Fruit fly (Drosophila melanogaster): ENCODE results near the gene CG42717.

CG42717 gene

DNA sequence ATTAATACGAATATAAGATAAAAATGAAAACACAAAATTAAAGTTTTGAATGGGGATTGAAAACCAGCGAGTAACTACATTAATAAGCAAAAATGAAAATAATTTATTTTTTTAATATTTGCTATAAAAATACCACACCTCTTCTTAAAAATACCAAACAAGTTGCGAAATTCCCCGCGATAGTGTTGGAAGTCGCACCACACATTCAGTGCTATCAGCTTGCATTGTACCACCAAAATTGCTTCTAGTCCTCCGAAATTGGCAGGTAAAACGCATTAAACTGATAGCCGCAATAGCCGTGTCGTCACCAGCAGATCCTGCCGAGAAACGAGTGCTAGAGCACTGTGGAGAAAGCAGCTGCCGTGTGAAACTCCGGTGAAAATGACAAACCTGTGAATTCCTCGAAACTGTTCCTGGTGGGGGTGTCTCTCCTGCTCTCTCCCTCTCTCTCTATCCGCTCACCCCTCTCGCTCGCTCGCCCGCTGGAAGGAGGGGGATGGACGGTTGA, 44.9 kb downstream of the CG42717 start, which contains the start of gene Hip14 (continued):
- no peak for TF ChIP-seq CG32772 (GFP tag; IDR thresholded peaks at IDR 0.05)
- no peak for TF ChIP-seq CG4360 (GFP tag; IDR thresholded peaks at IDR 0.05)
- TF ChIP-seq CG6683 (GFP tag; optimal IDR thresholded peaks at IDR 0.05) = no peak
- no peak for TF ChIP-seq hb (GFP tag; IDR thresholded peaks at IDR 0.05; ENCODE audit: partially characterized antibody)
- TF ChIP-seq Optix (GFP tag; IDR thresholded peaks at IDR 0.05) = no peak
- no peak for TF ChIP-seq gem (tag; optimal IDR thresholded peaks at IDR 0.05)
- TF ChIP-seq Hmr (GFP tag; optimal IDR thresholded peaks at IDR 0.05) = no peak
- TF ChIP-seq h (optimal IDR thresholded peaks at IDR 0.05) = no peak
- TF ChIP-seq Hey (tag; optimal IDR thresholded peaks at IDR 0.05) = no peak
- TF ChIP-seq sc (optimal IDR thresholded peaks at IDR 0.05) = no peak
- no peak for TF ChIP-seq sc (GFP tag; optimal IDR thresholded peaks at IDR 0.05)
- peak; percentile 28 for TF ChIP-seq CG17829 (tag; optimal IDR thresholded peaks at IDR 0.05)
- TF ChIP-seq so (GFP tag; IDR thresholded peaks at IDR 0.05) = no peak
- TF ChIP-seq Fer1 (GFP tag; optimal IDR thresholded peaks at IDR 0.05) = peak; percentile 46
- no peak for TF ChIP-seq CG31224 (GFP tag; IDR thresholded peaks at IDR 0.05)
- no peak for TF ChIP-seq amos (GFP tag; IDR thresholded peaks at IDR 0.05; ENCODE audit: partially characterized antibody)
- no peak for TF ChIP-seq Sox102F (GFP tag; optimal IDR thresholded peaks at IDR 0.05)
- TF ChIP-seq Trl (optimal IDR thresholded peaks at IDR 0.05) = peak in 1 of 2 experiments; percentile 51
- peak; percentile 29 for TF ChIP-seq Trl (GFP tag; optimal IDR thresholded peaks at IDR 0.05)
- peak; percentile 33 for TF ChIP-seq CG9727 (GFP tag; optimal IDR thresholded peaks at IDR 0.05)
- no peak for TF ChIP-seq Dip2 (GFP tag; IDR thresholded peaks at IDR 0.05)
- peak; percentile 98 for TF ChIP-seq MESR4 (GFP tag; optimal IDR thresholded peaks at IDR 0.05)
- TF ChIP-seq CG13894 (tag; optimal IDR thresholded peaks at IDR 0.05) = no peak
- TF ChIP-seq kah (GFP tag; optimal IDR thresholded peaks at IDR 0.05) = no peak
- TF ChIP-seq CG17186 (GFP tag; optimal IDR thresholded peaks at IDR 0.05) = no peak
- TF ChIP-seq Asciz (GFP tag; optimal IDR thresholded peaks at IDR 0.05) = no peak
- no peak for TF ChIP-seq pho (GFP tag; optimal IDR thresholded peaks at IDR 0.05)
- TF ChIP-seq Doc3 (GFP tag; IDR thresholded peaks at IDR 0.05; ENCODE audit: partially characterized antibody) = peak; percentile 41; the same call in 1 of the 3 replicates
- no peak for TF ChIP-seq abd-A (tag; optimal IDR thresholded peaks at IDR 0.05)
- no peak for TF ChIP-seq CG3726 (GFP tag; IDR thresholded peaks at IDR 0.05)
- peak; percentile 44 for TF ChIP-seq CG18599 (GFP tag; optimal IDR thresholded peaks at IDR 0.05)
- 0 out of 3 replicates have a peak, but pooled peaks have one; percentile 39 for TF ChIP-seq row (GFP tag; IDR thresholded peaks at IDR 0.05)
- no peak for TF ChIP-seq CG13624 (GFP tag; optimal IDR thresholded peaks at IDR 0.05)
- TF ChIP-seq dan (GFP tag; IDR thresholded peaks at IDR 0.05) = no peak
- TF ChIP-seq Vsx1 (GFP tag; optimal IDR thresholded peaks at IDR 0.05) = no peak
- TF ChIP-seq hbn (GFP tag; IDR thresholded peaks at IDR 0.05; ENCODE audit: partially characterized antibody) = no peak
- no peak for TF ChIP-seq NC2α (GFP tag; optimal IDR thresholded peaks at IDR 0.05)
- peak; percentile 39 for TF ChIP-seq Dp (GFP tag; optimal IDR thresholded peaks at IDR 0.05)
- no peak for TF ChIP-seq B-H2 (GFP tag; optimal IDR thresholded peaks at IDR 0.05)
- no peak for TF ChIP-seq CG8281 (tag; optimal IDR thresholded peaks at IDR 0.05)
- peak; percentile 64 for TF ChIP-seq bbx (GFP tag; IDR thresholded peaks at IDR 0.05; ENCODE audit: partially characterized antibody)
- no peak for TF ChIP-seq Atf3 (GFP tag; optimal IDR thresholded peaks at IDR 0.05)
- no peak for TF ChIP-seq CG33213 (GFP tag; optimal IDR thresholded peaks at IDR 0.05)
- TF ChIP-seq Pdp1 (GFP tag; optimal IDR thresholded peaks at IDR 0.05) = peak in 1 of 2 experiments; percentile 49
- no peak for TF ChIP-seq CG10959 (GFP tag; IDR thresholded peaks at IDR 0.05)
- peak; percentile 8 for TF ChIP-seq lilli (GFP tag; optimal IDR thresholded peaks at IDR 0.05)
- TF ChIP-seq CG1647 (GFP tag; optimal IDR thresholded peaks at IDR 0.05) = peak; percentile 21
- no peak for TF ChIP-seq gt (GFP tag; IDR thresholded peaks at IDR 0.05)
- 0 out of 2 replicates have a peak, but pooled peaks have one; percentile 20 for TF ChIP-seq ara (GFP tag; IDR thresholded peaks at IDR 0.05)
- no peak for TF ChIP-seq Nf-YC (tag; optimal IDR thresholded peaks at IDR 0.05)
- no peak for TF ChIP-seq CG9817 (tag; optimal IDR thresholded peaks at IDR 0.05)

Measured in whole organism, embryonic.